Fruit fly (Drosophila melanogaster) whole organism, embryonic: ENCODE results near the gene Mco1.

Experiments used
- Asciz ChIP-seq: fragments of 200-800 bp; sonication (Bioruptor generic); optimal IDR thresholded peaks from 2 replicates; lab custom pipeline; 2017; ENCODE audit warnings: missing biosample characterization, mild to moderate bottlenecking, missing genetic modification characterization, missing genetic modification reagents
- Atf-2 ChIP-seq: fragments of 200-800 bp; sonication (Bioruptor generic); optimal IDR thresholded peaks from 2 replicates; lab custom pipeline; 2016; ENCODE audit warnings: missing biosample characterization, missing genetic modification characterization
- Atf3 ChIP-seq: fragments of 200-800 bp; sonication (Bioruptor generic); optimal IDR thresholded peaks from 3 replicates; lab custom pipeline; 2016; ENCODE audit warnings: missing biosample characterization, missing genetic modification characterization
- B-H1 ChIP-seq: fragments of 200-800 bp; sonication (Bioruptor generic); IDR thresholded peaks from 3 replicates; pipeline ENCODE4 v1.3.6; 2022; ENCODE audit warnings: missing biosample characterization, missing genetic modification characterization
- CG10366 ChIP-seq: fragments of 200-800 bp; sonication (Bioruptor generic); IDR thresholded peaks from 2 replicates; pipeline ENCODE4 v1.3.6; 2022; ENCODE audit warnings: missing biosample characterization, missing genetic modification characterization
- CG11695 ChIP-seq: fragments of 200-800 bp; sonication (Bioruptor generic); IDR thresholded peaks from 3 replicates; pipeline ENCODE4 v1.3.6; 2022; ENCODE audit warnings: missing biosample characterization, missing genetic modification characterization
- CG12104 ChIP-seq: fragments of 200-800 bp; sonication (Bioruptor generic); optimal IDR thresholded peaks from 3 replicates; lab custom pipeline; 2016; ENCODE audit warnings: missing biosample characterization, missing genetic modification characterization
- CG13894 ChIP-seq: fragments of 200-800 bp; sonication (Bioruptor generic); optimal IDR thresholded peaks from 3 replicates; lab custom pipeline; 2018; ENCODE audit warnings: missing biosample characterization, mild to moderate bottlenecking, missing genetic modification characterization, moderate library complexity
- CG1529 ChIP-seq: fragments of 200-800 bp; sonication (Bioruptor generic); optimal IDR thresholded peaks from 3 replicates; lab custom pipeline; 2018; ENCODE audit warnings: missing biosample characterization, missing genetic modification characterization
- CG17612 ChIP-seq: fragments of 200-800 bp; sonication (Bioruptor generic); IDR thresholded peaks from 2 replicates; pipeline ENCODE4 v1.3.6; 2022; ENCODE audit warnings: missing biosample characterization, missing genetic modification characterization
- CG1792 ChIP-seq: fragments of 200-800 bp; sonication (Bioruptor generic); optimal IDR thresholded peaks from 2 replicates; lab custom pipeline; 2016; ENCODE audit warnings: missing biosample characterization, missing genetic modification characterization
- CG18011 ChIP-seq: fragments of 200-800 bp; sonication (Bioruptor generic); optimal IDR thresholded peaks from 2 replicates; lab custom pipeline; 2017; ENCODE audit warnings: missing biosample characterization, missing genetic modification characterization, mild to moderate bottlenecking, moderate library complexity, missing genotype
- CG2712 ChIP-seq: fragments of 200-800 bp; optimal IDR thresholded peaks from 3 replicates; lab custom pipeline; 2019; ENCODE audit warnings: missing biosample characterization, mild to moderate bottlenecking, missing genetic modification characterization, moderate library complexity
- CG30403 ChIP-seq: fragments of 200-800 bp; sonication (Bioruptor generic); optimal IDR thresholded peaks from 3 replicates; lab custom pipeline; 2016; ENCODE audit warnings: missing biosample characterization, missing genetic modification characterization
- CG31224 ChIP-seq: fragments of 200-800 bp; sonication (Bioruptor generic); IDR thresholded peaks from 2 replicates; pipeline ENCODE4 v1.3.6; 2022; ENCODE audit warnings: missing biosample characterization, missing genetic modification characterization
- CG31365 ChIP-seq: fragments of 200-800 bp; sonication (Bioruptor generic); optimal IDR thresholded peaks from 2 replicates; lab custom pipeline; 2018; ENCODE audit warnings: missing biosample characterization, mild to moderate bottlenecking, missing genetic modification characterization
- CG32532 ChIP-seq: fragments of 200-800 bp; sonication (Bioruptor generic); IDR thresholded peaks from 2 replicates; pipeline ENCODE4 v1.3.6; 2022; ENCODE audit warnings: missing biosample characterization, missing genetic modification characterization
- CG32772 ChIP-seq: fragments of 200-800 bp; sonication (Bioruptor generic); IDR thresholded peaks from 2 replicates; pipeline ENCODE4 v1.3.6; 2022; ENCODE audit warnings: missing biosample characterization, missing genetic modification characterization
- CG33213 ChIP-seq: fragments of 200-800 bp; sonication (Bioruptor generic); optimal IDR thresholded peaks from 3 replicates; lab custom pipeline; 2016; ENCODE audit warnings: missing biosample characterization, missing genetic modification characterization
- CG3847 ChIP-seq: fragments of 200-800 bp; sonication (Bioruptor generic); IDR thresholded peaks from 2 replicates; pipeline ENCODE4 v1.3.6; 2022; ENCODE audit warnings: missing biosample characterization, missing genetic modification characterization
- CG6813 ChIP-seq: fragments of 200-800 bp; sonication (Bioruptor generic); optimal IDR thresholded peaks from 2 replicates; lab custom pipeline; 2017; ENCODE audit warnings: missing biosample characterization, missing genetic modification characterization, mild to moderate bottlenecking, moderate library complexity, missing genetic modification reagents
- CG6854 ChIP-seq: fragments of 200-800 bp; sonication (Bioruptor generic); optimal IDR thresholded peaks from 3 replicates; lab custom pipeline; 2017; ENCODE audit warnings: missing biosample characterization, mild to moderate bottlenecking, missing genetic modification characterization
- Deaf1 ChIP-seq: fragments of 200-800 bp; optimal IDR thresholded peaks from 3 replicates; lab custom pipeline; 2019; ENCODE audit warnings: missing biosample characterization, mild to moderate bottlenecking, missing genetic modification characterization, moderate library complexity
- Dek ChIP-seq: fragments of 200-800 bp; sonication (Bioruptor generic); optimal IDR thresholded peaks from 3 replicates; lab custom pipeline; 2019; ENCODE audit warnings: missing biosample characterization, mild to moderate bottlenecking, missing genetic modification characterization, moderate library complexity
- ERR ChIP-seq: fragments of 200-800 bp; sonication (Bioruptor generic); optimal IDR thresholded peaks from 2 replicates; lab custom pipeline; 2016; ENCODE audit warnings: missing biosample characterization, missing genetic modification characterization
- Fer3 ChIP-seq: fragments of 200-800 bp; sonication (Bioruptor generic); optimal IDR thresholded peaks from 2 replicates; lab custom pipeline; 2018; ENCODE audit warnings: missing biosample characterization, mild to moderate bottlenecking, missing genetic modification characterization, moderate library complexity
- Mrtf ChIP-seq: fragments of 200-800 bp; sonication (Bioruptor generic); IDR thresholded peaks from 3 replicates; pipeline ENCODE4 v1.3.6; 2022; ENCODE audit warnings: missing biosample characterization, missing genetic modification characterization
- NC2α ChIP-seq: fragments of 200-800 bp; sonication (Bioruptor generic); optimal IDR thresholded peaks from 2 replicates; lab custom pipeline; 2016; ENCODE audit warnings: missing biosample characterization, missing genetic modification characterization
- PHDP ChIP-seq: fragments of 200-800 bp; sonication (Bioruptor generic); optimal IDR thresholded peaks from 3 replicates; lab custom pipeline; 2018; ENCODE audit warnings: missing biosample characterization, mild to moderate bottlenecking, missing genetic modification characterization, moderate library complexity
- Rx ChIP-seq: fragments of 200-800 bp; sonication (Bioruptor generic); IDR thresholded peaks from 2 replicates; pipeline ENCODE4 v1.3.6; 2022; ENCODE audit warnings: missing biosample characterization, missing genetic modification characterization
- Trl ChIP-seq, 3 experiments: fragments of >200 bp in 2 of 3; fragments of 200-800 bp in 1 of 3; sonication (Bioruptor generic) in 1 of 3; optimal IDR thresholded peaks; 2 replicates in 1 of 3; 3 replicates in 2 of 3; lab custom pipeline; 2016 to 2017; ENCODE audit warnings: missing biosample characterization in 1 of 3, missing genetic modification characterization in 1 of 3
- crc ChIP-seq: fragments of 200-800 bp; sonication (Bioruptor generic); optimal IDR thresholded peaks from 2 replicates; lab custom pipeline; 2016; ENCODE audit warnings: missing biosample characterization, missing genetic modification characterization
- croc ChIP-seq: fragments of 200-800 bp; sonication (Bioruptor generic); conservative IDR thresholded peaks from 3 replicates; pipeline ENCODE4 v1.3.6; 2022; ENCODE audit warnings: missing biosample characterization, missing genetic modification characterization
- cwo ChIP-seq: fragments of 200-800 bp; sonication (Bioruptor generic); optimal IDR thresholded peaks from 3 replicates; lab custom pipeline; 2017; ENCODE audit warnings: missing biosample characterization, missing genetic modification characterization, mild to moderate bottlenecking, moderate library complexity, missing genetic modification reagents
- dysf ChIP-seq: fragments of 200-800 bp; sonication (Bioruptor generic); IDR thresholded peaks from 3 replicates; pipeline ENCODE4 v1.3.6; 2022; ENCODE audit warnings: missing biosample characterization, missing genetic modification characterization
- gcm ChIP-seq: fragments of 200-800 bp; sonication (Bioruptor generic); optimal IDR thresholded peaks from 2 replicates; lab custom pipeline; 2019; ENCODE audit warnings: missing biosample characterization, mild to moderate bottlenecking, missing genetic modification characterization, moderate library complexity
- gro ChIP-seq: fragments of 200-800 bp; sonication (Bioruptor generic); optimal IDR thresholded peaks from 2 replicates; lab custom pipeline; 2016; ENCODE audit warnings: missing biosample characterization, missing genetic modification characterization
- hb ChIP-seq: fragments of 200-800 bp; sonication (Bioruptor generic); IDR thresholded peaks from 3 replicates; pipeline ENCODE4 v1.3.6; 2022; ENCODE audit warnings: missing biosample characterization, missing genetic modification characterization; ENCODE audit not compliant: partially characterized antibody
- ind ChIP-seq: fragments of 200-800 bp; sonication (Bioruptor generic); optimal IDR thresholded peaks from 3 replicates; lab custom pipeline; 2016; ENCODE audit warnings: missing biosample characterization, missing genetic modification characterization
- inv ChIP-seq: fragments of 200-800 bp; sonication (Bioruptor generic); IDR thresholded peaks from 2 replicates; pipeline ENCODE4 v1.3.6; 2022; ENCODE audit warnings: missing biosample characterization, missing genetic modification characterization; ENCODE audit not compliant: partially characterized antibody
- lov ChIP-seq, 2 experiments: fragments of 200-800 bp in 1 of 2; fragments of >200 bp in 1 of 2; sonication (Bioruptor generic) in 1 of 2; IDR thresholded peaks in 1 of 2; optimal IDR thresholded peaks in 1 of 2; 2 replicates in 1 of 2; 3 replicates in 1 of 2; pipeline versions ENCODE4 v1.3.6 to Lab custom; 2017 to 2022; ENCODE audit warnings: missing biosample characterization in 1 of 2, missing genetic modification characterization in 1 of 2
- mld ChIP-seq: fragments of 200-800 bp; sonication (Bioruptor generic); IDR thresholded peaks from 3 replicates; pipeline ENCODE4 v1.3.6; 2022; ENCODE audit warnings: missing biosample characterization, missing genetic modification characterization; ENCODE audit not compliant: partially characterized antibody
- p53 ChIP-seq: fragments of 200-800 bp; sonication (Bioruptor generic); optimal IDR thresholded peaks from 2 replicates; lab custom pipeline; 2016; ENCODE audit warnings: missing biosample characterization, missing genetic modification characterization
- pho ChIP-seq: fragments of 200-800 bp; sonication (Bioruptor generic); optimal IDR thresholded peaks from 2 replicates; lab custom pipeline; 2016; ENCODE audit warnings: missing biosample characterization, missing genetic modification characterization
- seq ChIP-seq: fragments of 200-800 bp; sonication (Bioruptor generic); IDR thresholded peaks from 2 replicates; pipeline ENCODE4 v1.3.6; 2022; ENCODE audit warnings: missing biosample characterization, missing genetic modification characterization
- sna ChIP-seq: fragments of 200-800 bp; sonication (Bioruptor generic); IDR thresholded peaks from 2 replicates; pipeline ENCODE4 v1.3.6; 2022; ENCODE audit warnings: missing biosample characterization, missing genetic modification characterization; ENCODE audit not compliant: partially characterized antibody
- wek ChIP-seq: fragments of 200-800 bp; sonication (Bioruptor generic); optimal IDR thresholded peaks from 3 replicates; lab custom pipeline; 2018; ENCODE audit warnings: missing biosample characterization, mild to moderate bottlenecking, missing genetic modification characterization, moderate library complexity
- yki ChIP-seq: fragments of >200 bp; optimal IDR thresholded peaks from 3 replicates; lab custom pipeline; 2018
- zf30C ChIP-seq: fragments of 200-800 bp; sonication (Bioruptor generic); optimal IDR thresholded peaks from 3 replicates; lab custom pipeline; 2018; ENCODE audit warnings: missing biosample characterization, mild to moderate bottlenecking, missing genetic modification characterization

Mco1 gene

dm6 chr2L:9388013-9388605 is 28.3 kb upstream of the Mco1 start (continued):
- TF ChIP-seq CG2712 (tag; lab: Kevin White, UChicago), result peak; percentile 45
- TF ChIP-seq pho (GFP tag; lab: Kevin White, UChicago), result peak; percentile 80
- peak; percentile 55 for TF ChIP-seq Atf3 (GFP tag; lab: Kevin White, UChicago)
- no peak for TF ChIP-seq inv
- no peak for TF ChIP-seq mld
- peak; percentile 58 for TF ChIP-seq CG10366
- peak; percentile 75 for TF ChIP-seq CG30403 (GFP tag; lab: Kevin White, UChicago)
- TF ChIP-seq crc (GFP tag; lab: Kevin White, UChicago), result peak; percentile 50
- TF ChIP-seq CG32532 (GFP tag; lab: Robert Waterston, UW), result peak; percentile 85
- TF ChIP-seq CG1529 (GFP tag; lab: Kevin White, UChicago), result no peak
- peak; percentile 78 for TF ChIP-seq ERR (GFP tag; lab: Kevin White, UChicago)
- peak; percentile 69 for TF ChIP-seq cwo
- TF ChIP-seq Dek (tag; lab: Kevin White, UChicago), result peak; percentile 69
- peak; percentile 61; the same call in 2 of the 3 replicates for TF ChIP-seq CG11695 (GFP tag; lab: Robert Waterston, UW)
- peak; percentile 69 for TF ChIP-seq PHDP
- TF ChIP-seq Deaf1 (tag; lab: Kevin White, UChicago), result peak; percentile 10
- TF ChIP-seq CG12104, result peak; percentile 25
- no peak for TF ChIP-seq zf30C (GFP tag; lab: Kevin White, UChicago)
- TF ChIP-seq croc (GFP tag; lab: Robert Waterston, UW), result no peak
- peak; percentile 50 for TF ChIP-seq Atf-2 (GFP tag; lab: Kevin White, UChicago)
- TF ChIP-seq CG6854 (GFP tag; lab: Kevin White, UChicago), result no peak
- peak; percentile 59; the same call in 1 of the 3 replicates for TF ChIP-seq Mrtf (GFP tag; lab: Robert Waterston, UW)
- TF ChIP-seq yki, result no peak
- TF ChIP-seq dysf (GFP tag; lab: Robert Waterston, UW), result peak; percentile 87
- TF ChIP-seq CG31224 (GFP tag; lab: Robert Waterston, UW), result peak; percentile 51; the same call in 1 of the 2 replicates
- TF ChIP-seq CG33213 (GFP tag; lab: Kevin White, UChicago), result peak; percentile 30
- TF ChIP-seq Rx (GFP tag; lab: Robert Waterston, UW), result no peak
- no peak for TF ChIP-seq hb (GFP tag; lab: Robert Waterston, UW)
- TF ChIP-seq wek (GFP tag; lab: Kevin White, UChicago), result no peak
- TF ChIP-seq Trl (optimal IDR thresholded peaks at IDR 0.05; lab: Kevin White, UChicago), result no peak
- TF ChIP-seq Trl (GFP tag; optimal IDR thresholded peaks at IDR 0.05; lab: Kevin White, UChicago), result peak; percentile 89
- peak; percentile 52 for TF ChIP-seq CG18011
- no peak for TF ChIP-seq gcm
- no peak for TF ChIP-seq lov (optimal IDR thresholded peaks at IDR 0.05; lab: Kevin White, UChicago)
- no peak for TF ChIP-seq lov (GFP tag; IDR thresholded peaks at IDR 0.05; lab: Robert Waterston, UW)
- peak; percentile 82 for TF ChIP-seq CG13894
- peak; percentile 64 for TF ChIP-seq CG1792 (GFP tag; lab: Kevin White, UChicago)
- peak; percentile 48 for TF ChIP-seq CG31365 (tag; lab: Kevin White, UChicago)
- TF ChIP-seq CG6813 (GFP tag; lab: Kevin White, UChicago), result peak; percentile 37
- TF ChIP-seq ind (GFP tag; lab: Kevin White, UChicago), result peak; percentile 86
- TF ChIP-seq Asciz (GFP tag; lab: Kevin White, UChicago), result no peak
- TF ChIP-seq p53 (GFP tag; lab: Kevin White, UChicago), result peak; percentile 66
- peak; percentile 63; the same call in 1 of the 2 replicates for TF ChIP-seq CG32772 (GFP tag; lab: Robert Waterston, UW)
- peak; percentile 47; the same call in 1 of the 2 replicates for TF ChIP-seq seq
- TF ChIP-seq NC2α (GFP tag; lab: Kevin White, UChicago), result no peak
- TF ChIP-seq B-H1 (GFP tag; lab: Robert Waterston, UW), result peak; percentile 45; the same call in 1 of the 3 replicates
- TF ChIP-seq CG3847, result peak; percentile 75
- TF ChIP-seq gro (GFP tag; lab: Kevin White, UChicago), result peak; percentile 84
- peak; percentile 30; the same call in 1 of the 2 replicates for TF ChIP-seq CG17612
- no peak for TF ChIP-seq sna (GFP tag; lab: Robert Waterston, UW)
- TF ChIP-seq Fer3 (tag; lab: Kevin White, UChicago), result peak; percentile 78
